Worm (Caenorhabditis elegans) whole organism, young adult: ENCODE measurements around the gene T01B7.5.

Source experiments
- C06A6.2 ChIP-seq: fragments of 200-800 bp; sonication (Bioruptor generic); conservative IDR thresholded peaks from 2 replicates; pipeline ENCODE4 v1.3.6; 2022; ENCODE audit warnings: missing genetic modification characterization, missing compliant biosample characterization
- C17E4.6 ChIP-seq: fragments of 200-800 bp; sonication (Bioruptor generic); IDR thresholded peaks from 2 replicates; pipeline ENCODE4 v1.3.6; 2022; ENCODE audit warnings: missing genetic modification reagents, missing genetic modification characterization, missing compliant biosample characterization
- F22D6.2 ChIP-seq: sonication (generic microtip); optimal IDR thresholded peaks from 2 replicates; lab custom pipeline; 2016; ENCODE audit warnings: mild to moderate bottlenecking, missing genetic modification characterization, missing compliant biosample characterization
- F23B12.7 ChIP-seq: sonication (generic microtip); optimal IDR thresholded peaks from 2 replicates; lab custom pipeline; 2017; ENCODE audit warnings: missing genetic modification characterization, mild to moderate bottlenecking, missing compliant biosample characterization, antibody characterized with exemption, moderate library complexity; ENCODE audit not compliant: insufficient read depth
- F37B4.10 ChIP-seq: fragments of 200-800 bp; sonication (Bioruptor generic); IDR thresholded peaks from 2 replicates; pipeline ENCODE4 v1.3.6; 2022; ENCODE audit warnings: missing genetic modification characterization, missing compliant biosample characterization
- F49E8.2 ChIP-seq: sonication (generic microtip); optimal IDR thresholded peaks from 3 replicates; lab custom pipeline; 2017; ENCODE audit warnings: missing genetic modification characterization, mild to moderate bottlenecking, missing compliant biosample characterization, antibody characterized with exemption, moderate library complexity; ENCODE audit not compliant: insufficient read depth
- F55B11.4 ChIP-seq: sonication (generic microtip); optimal IDR thresholded peaks from 2 replicates; lab custom pipeline; 2016; ENCODE audit warnings: missing compliant biosample characterization, missing genetic modification characterization, borderline replicate concordance; ENCODE audit not compliant: insufficient read depth
- K11D2.4 ChIP-seq: fragments of 200-800 bp; sonication (Bioruptor generic); IDR thresholded peaks from 2 replicates; pipeline ENCODE4 v1.3.6; 2022; ENCODE audit warnings: missing genetic modification reagents, missing genetic modification characterization, missing compliant biosample characterization
- K12H6.12 ChIP-seq: fragments of 200-800 bp; sonication (Bioruptor generic); optimal IDR thresholded peaks from 2 replicates; lab custom pipeline; 2018; ENCODE audit warnings: mild to moderate bottlenecking, missing genetic modification characterization, missing compliant biosample characterization
- Y53F4B.3 ChIP-seq: fragments of 200-800 bp; sonication (Bioruptor generic); IDR thresholded peaks from 2 replicates; pipeline ENCODE4 v1.3.6; 2022; ENCODE audit warnings: missing genetic modification reagents, missing genetic modification characterization, missing compliant biosample characterization
- Y79H2A.3 ChIP-seq: fragments of 200-800 bp; sonication (Bioruptor generic); conservative IDR thresholded peaks from 2 replicates; pipeline ENCODE4 v1.3.6; 2022; ENCODE audit warnings: missing genetic modification reagents, missing genetic modification characterization, missing compliant biosample characterization
- ama-1 ChIP-seq, 3 experiments: fragments of 150-350 bp in 1 of 3; sonication (generic microtip) in 2 of 3; optimal IDR thresholded peaks; 2 replicates each; lab custom pipeline; 2014 to 2018; ENCODE audit warnings: missing biosample characterization in 2 of 3, missing genetic modification characterization in 2 of 3, missing genetic modification reagents in 2 of 3
- atf-7 ChIP-seq: sonication (generic microtip); optimal IDR thresholded peaks from 2 replicates; lab custom pipeline; 2017; ENCODE audit warnings: mild to moderate bottlenecking, missing genetic modification characterization, missing compliant biosample characterization
- attf-5 ChIP-seq: fragments of 200-800 bp; sonication (Bioruptor generic); optimal IDR thresholded peaks from 2 replicates; lab custom pipeline; 2018; ENCODE audit warnings: mild to moderate bottlenecking, missing genetic modification characterization, missing compliant biosample characterization
- attf-6 ChIP-seq: fragments of 200-800 bp; sonication (Bioruptor generic); IDR thresholded peaks from 2 replicates; pipeline ENCODE4 v1.3.6; 2022; ENCODE audit warnings: missing genetic modification reagents, missing genetic modification characterization, missing compliant biosample characterization
- ceh-100 ChIP-seq: fragments of 200-800 bp; sonication (Bioruptor generic); IDR thresholded peaks from 2 replicates; pipeline ENCODE4 v1.3.6; 2022; ENCODE audit warnings: missing genetic modification reagents, missing genetic modification characterization, missing compliant biosample characterization
- die-1 ChIP-seq: sonication (generic microtip); optimal IDR thresholded peaks from 2 replicates; lab custom pipeline; 2016; ENCODE audit warnings: missing genotype, mild to moderate bottlenecking, missing genetic modification characterization, missing compliant biosample characterization
- dpl-1 ChIP-seq: fragments of 150-350 bp; optimal IDR thresholded peaks from 2 replicates; lab custom pipeline; 2014; ENCODE audit warnings: missing biosample characterization, missing genetic modification reagents, missing genetic modification characterization
- efl-1 ChIP-seq: fragments of 150-350 bp; optimal IDR thresholded peaks from 2 replicates; lab custom pipeline; 2014; ENCODE audit warnings: missing biosample characterization, missing genetic modification reagents, missing genetic modification characterization
- hlh-12 ChIP-seq: sonication (generic microtip); optimal IDR thresholded peaks from 2 replicates; lab custom pipeline; 2016; ENCODE audit warnings: missing genetic modification characterization, missing compliant biosample characterization
- hmg-1.2 ChIP-seq: fragments of 200-800 bp; sonication (Bioruptor generic); IDR thresholded peaks from 2 replicates; pipeline ENCODE4 v1.3.6; 2022; ENCODE audit warnings: missing genetic modification reagents, missing genetic modification characterization, missing compliant biosample characterization
- hrde-1 ChIP-seq: sonication (generic microtip); optimal IDR thresholded peaks from 2 replicates; lab custom pipeline; 2016; ENCODE audit warnings: missing genetic modification characterization, mild to moderate bottlenecking, missing compliant biosample characterization, moderate library complexity, missing genotype, missing genetic modification reagents, borderline replicate concordance
- let-526 ChIP-seq: fragments of 200-800 bp; sonication (Bioruptor generic); IDR thresholded peaks from 2 replicates; pipeline ENCODE4 v1.3.6; 2022; ENCODE audit warnings: missing genetic modification reagents, missing genetic modification characterization, missing compliant biosample characterization
- lsy-27 ChIP-seq: sonication (generic microtip); optimal IDR thresholded peaks from 2 replicates; lab custom pipeline; 2017; ENCODE audit warnings: missing genetic modification characterization, mild to moderate bottlenecking, missing compliant biosample characterization, antibody characterized with exemption, missing genotype, borderline replicate concordance; ENCODE audit not compliant: insufficient read depth
- madf-6 ChIP-seq: fragments of 200-800 bp; sonication (Bioruptor generic); IDR thresholded peaks from 2 replicates; pipeline ENCODE4 v1.3.6; 2022; ENCODE audit warnings: missing genetic modification reagents, missing genetic modification characterization, missing compliant biosample characterization
- madf-8 ChIP-seq: fragments of 200-800 bp; sonication (Bioruptor generic); conservative IDR thresholded peaks from 2 replicates; pipeline ENCODE4 v1.3.6; 2022; ENCODE audit warnings: missing genetic modification reagents, missing genetic modification characterization, missing compliant biosample characterization
- mel-28 ChIP-seq: sonication (generic microtip); optimal IDR thresholded peaks from 2 replicates; lab custom pipeline; 2016; ENCODE audit warnings: borderline replicate concordance, mild to moderate bottlenecking, missing genetic modification characterization, missing compliant biosample characterization
- nfyb-1 ChIP-seq: fragments of 200-800 bp; sonication (Bioruptor generic); IDR thresholded peaks from 2 replicates; pipeline ENCODE4 v1.3.6; 2022; ENCODE audit warnings: missing genetic modification reagents, missing genetic modification characterization, missing compliant biosample characterization
- nhr-179 ChIP-seq: sonication (generic microtip); optimal IDR thresholded peaks from 2 replicates; lab custom pipeline; 2016; ENCODE audit warnings: mild to moderate bottlenecking, missing genetic modification characterization, missing compliant biosample characterization
- snpc-1.1 ChIP-seq: sonication (generic microtip); optimal IDR thresholded peaks from 2 replicates; lab custom pipeline; 2017; ENCODE audit warnings: missing genetic modification characterization, mild to moderate bottlenecking, missing compliant biosample characterization, antibody characterized with exemption, moderate library complexity, missing genotype, missing genetic modification reagents; ENCODE audit not compliant: insufficient read depth
- snpc-1.3 ChIP-seq: sonication (generic microtip); optimal IDR thresholded peaks from 2 replicates; lab custom pipeline; 2017; ENCODE audit warnings: missing genetic modification characterization, mild to moderate bottlenecking, missing compliant biosample characterization, antibody characterized with exemption, moderate library complexity, missing genotype, missing genetic modification reagents; ENCODE audit not compliant: insufficient read depth
- tbp1 ChIP-seq: fragments of 200-800 bp; sonication (Bioruptor generic); optimal IDR thresholded peaks from 2 replicates; lab custom pipeline; 2018; ENCODE audit warnings: mild to moderate bottlenecking, missing genetic modification characterization, missing compliant biosample characterization
- tlf-1 ChIP-seq: fragments of 200-800 bp; sonication (Bioruptor generic); optimal IDR thresholded peaks from 2 replicates; lab custom pipeline; 2018; ENCODE audit warnings: mild to moderate bottlenecking, missing genetic modification characterization, missing compliant biosample characterization
- ztf-18 ChIP-seq: sonication (generic microtip); optimal IDR thresholded peaks from 2 replicates; lab custom pipeline; 2016; ENCODE audit warnings: missing genotype, mild to moderate bottlenecking, missing genetic modification characterization, missing compliant biosample characterization
- ztf-6 ChIP-seq: fragments of 200-800 bp; sonication (Bioruptor generic); IDR thresholded peaks from 2 replicates; pipeline ENCODE4 v1.3.6; 2022; ENCODE audit warnings: missing genetic modification reagents, missing genetic modification characterization, missing compliant biosample characterization

The T01B7.5 gene

DNA sequence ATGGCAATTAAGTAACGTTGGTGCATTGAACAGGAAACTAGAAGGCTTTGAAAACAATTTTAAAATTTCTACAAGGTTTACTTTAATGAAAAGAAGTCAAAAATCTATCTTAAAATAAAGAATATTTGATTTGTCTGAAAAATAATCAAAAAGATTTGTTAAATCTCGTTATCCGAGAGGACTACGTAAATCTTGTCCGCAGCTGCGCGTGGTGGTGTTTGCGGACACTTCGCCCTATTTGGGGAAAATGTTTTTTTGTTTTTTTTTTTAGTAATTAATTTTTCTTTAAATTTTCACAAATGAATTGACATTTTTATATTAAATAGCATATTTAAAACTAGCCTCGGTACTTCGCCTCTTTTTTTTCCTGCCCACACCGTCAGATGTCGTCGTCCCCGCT, 32.7 kb upstream of the T01B7.5 start (continued):
- TF ChIP-seq C17E4.6 (GFP tag; lab: Robert Waterston, UW) (0 out of 2 replicates have a peak, but pooled peaks have one; percentile 36), hrde-1 (tag; lab: Kevin White, UChicago) (no peak), hmg-1.2 (GFP tag; lab: Robert Waterston, UW) (0 out of 2 replicates have a peak, but pooled peaks have one; percentile 25), snpc-1.1 (peak; percentile 19), dpl-1 (GFP tag; lab: Kevin White, UChicago) (peak; percentile 34)

ce11 chrII:8684824-8685223, 31.8 kb upstream of the T01B7.5 start, which contains the start of gene hgap-2:
Gene hgap-2, minus strand, starts transcription at chrII:8684924.
- TF ChIP-seq nhr-179 (tag; lab: Kevin White, UChicago) (no peak), snpc-1.3 (tag; lab: Kevin White, UChicago) (no peak), K12H6.12 (tag; lab: Kevin White, UChicago) (no peak), Y79H2A.3 (GFP tag; lab: Robert Waterston, UW) (no peak), K11D2.4 (no peak), Y53F4B.3 (GFP tag; lab: Robert Waterston, UW) (no peak), ceh-100 (GFP tag; lab: Robert Waterston, UW) (no peak), F37B4.10 (GFP tag; lab: Robert Waterston, UW) (no peak), madf-8 (no peak), tbp1 (GFP tag; lab: Kevin White, UChicago) (no peak), attf-5 (no peak), efl-1 (GFP tag; lab: Kevin White, UChicago) (no peak)

DNA sequence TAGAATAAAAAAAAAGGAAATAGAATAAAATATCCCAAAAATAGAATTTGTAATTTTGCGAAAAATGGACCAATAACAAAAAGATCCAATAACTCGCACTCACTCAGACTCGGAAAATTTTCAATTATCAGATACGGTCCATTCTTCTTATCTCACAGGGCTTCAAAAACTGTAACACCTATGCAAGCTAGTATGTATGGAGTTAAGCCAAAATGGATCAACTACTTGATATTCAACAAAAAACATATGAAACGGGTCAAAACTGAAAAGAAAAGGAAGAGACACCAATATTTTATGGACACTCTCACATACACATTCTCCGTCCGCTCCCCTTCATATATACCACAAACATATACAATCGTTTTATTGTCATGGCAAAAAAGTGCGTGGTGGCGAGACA, 31.0 kb upstream of the T01B7.5 start, which contains the start of gene C34C6.9:
Gene C34C6.9 (plus strand): TSS at position 301 of the 400 bp plus-strand sequence.
- TF ChIP-seq die-1 (tag; lab: Kevin White, UChicago) (no peak), lsy-27 (tag; lab: Kevin White, UChicago) (no peak), ztf-18 (no peak), hlh-12 (tag; lab: Kevin White, UChicago) (no peak), mel-28 (tag; lab: Kevin White, UChicago) (no peak), C06A6.2 (GFP tag; lab: Robert Waterston, UW) (no peak), F23B12.7 (tag; lab: Kevin White, UChicago) (no peak), F37B4.10 (GFP tag; lab: Robert Waterston, UW) (no peak), tlf-1 (no peak), ama-1 (optimal IDR thresholded peaks at IDR 0.05; lab: Kevin White, UChicago) (no peak), ama-1 (GFP tag; optimal IDR thresholded peaks at IDR 0.05; lab: Kevin White, UChicago) (no peak), atf-7 (no peak), F55B11.4 (tag; lab: Kevin White, UChicago) (no peak), F22D6.2 (tag; lab: Kevin White, UChicago) (no peak), madf-6 (no peak), nfyb-1 (GFP tag; lab: Robert Waterston, UW) (no peak), F49E8.2 (tag; lab: Kevin White, UChicago) (no peak), attf-6 (GFP tag; lab: Robert Waterston, UW) (no peak), let-526 (GFP tag; lab: Robert Waterston, UW) (no peak), ztf-6 (no peak)
- TF ChIP-seq, all 124 proteins: peak for 0
